Worm (Caenorhabditis elegans) whole organism, L1 larva: ENCODE measurements around the gene sulp-5.

Experiments
- ces-1 ChIP-seq: fragments of 150-350 bp; optimal IDR thresholded peaks from 2 replicates; lab custom pipeline; 2014; ENCODE audit warnings: missing biosample characterization, missing genetic modification reagents, missing genetic modification characterization
- elt-3 ChIP-seq, 6 experiments: fragments of 150-350 bp in 1 of 6; sonication (generic microtip); optimal IDR thresholded peaks; 2 replicates each; lab custom pipeline; 2017 to 2018; ENCODE audit warnings: missing biosample characterization in 6 of 6, missing genetic modification characterization in 6 of 6, inconsistent platforms in 1 of 6
- fkh-10 ChIP-seq: sonication (generic microtip); optimal IDR thresholded peaks from 2 replicates; lab custom pipeline; 2017; ENCODE audit warnings: missing biosample characterization, missing genetic modification reagents, missing genetic modification characterization
- lsy-2 ChIP-seq, 2 experiments: fragments of 150-350 bp; optimal IDR thresholded peaks; 2 replicates each; lab custom pipeline; 2014; ENCODE audit warnings: missing biosample characterization in 2 of 2, missing genetic modification characterization in 2 of 2
- nhr-12 ChIP-seq: sonication (generic microtip); optimal IDR thresholded peaks from 2 replicates; lab custom pipeline; 2017; ENCODE audit warnings: missing biosample characterization, missing genetic modification characterization
- nhr-237 ChIP-seq: fragments of 150-350 bp; optimal IDR thresholded peaks from 2 replicates; lab custom pipeline; 2014; ENCODE audit warnings: missing biosample characterization, missing genetic modification characterization
- nhr-28 ChIP-seq: fragments of 150-350 bp; optimal IDR thresholded peaks from 2 replicates; lab custom pipeline; 2014; ENCODE audit warnings: missing biosample characterization, missing genetic modification characterization
- nhr-47 ChIP-seq: sonication (generic microtip); optimal IDR thresholded peaks from 2 replicates; lab custom pipeline; 2016; ENCODE audit warnings: mild to moderate bottlenecking, missing genetic modification characterization, moderate library complexity, missing compliant biosample characterization
- skn-1 ChIP-seq: fragments of 150-350 bp; optimal IDR thresholded peaks from 2 replicates; lab custom pipeline; 2014; ENCODE audit warnings: missing biosample characterization, missing genetic modification characterization
- snpc-4 ChIP-seq: fragments of 150-350 bp; optimal IDR thresholded peaks from 2 replicates; lab custom pipeline; 2014; ENCODE audit warnings: missing biosample characterization, missing genetic modification characterization
- tlp-1 ChIP-seq: fragments of 150-350 bp; optimal IDR thresholded peaks from 2 replicates; lab custom pipeline; 2014; ENCODE audit warnings: missing biosample characterization, missing genetic modification characterization
- unc-130 ChIP-seq: fragments of 150-350 bp; optimal IDR thresholded peaks from 2 replicates; lab custom pipeline; 2017; ENCODE audit warnings: missing biosample characterization, missing genetic modification characterization, inconsistent platforms
- zag-1 ChIP-seq: fragments of 150-350 bp; optimal IDR thresholded peaks from 2 replicates; lab custom pipeline; 2014; ENCODE audit warnings: missing biosample characterization, missing genetic modification characterization

ce11 chrV:11862817-11863216, 17.0 kb upstream of the sulp-5 start, which contains the start of gene R13H4.6:
- TF ChIP-seq nhr-28 (tag; lab: Kevin White, UChicago) = no peak
- TF ChIP-seq fkh-10 = no peak
- no peak for TF ChIP-seq skn-1 (tag; lab: Kevin White, UChicago)
- no peak for TF ChIP-seq ces-1 (GFP tag; lab: Kevin White, UChicago)
- TF ChIP-seq nhr-12 (tag; lab: Kevin White, UChicago) = no peak
- TF ChIP-seq nhr-237 (tag; lab: Kevin White, UChicago) = no peak
- no peak for TF ChIP-seq snpc-4 (tag; lab: Kevin White, UChicago)
- TF ChIP-seq elt-3 (tag; optimal IDR thresholded peaks at IDR 0.05; lab: Kevin White, UChicago) = no peak
- no peak for TF ChIP-seq nhr-47 (tag; lab: Kevin White, UChicago)
- TF ChIP-seq lsy-2 (tag; optimal IDR thresholded peaks at IDR 0.05; lab: Kevin White, UChicago) = no peak
- no peak for TF ChIP-seq zag-1 (tag; lab: Kevin White, UChicago)
- no peak for TF ChIP-seq tlp-1
- no peak for TF ChIP-seq unc-130 (tag; lab: Kevin White, UChicago)
